Worm (Caenorhabditis elegans) whole organism, mixed stage, embryonic: Measurements from ENCODE around the gene cylc-1.
"Not testable (repeated sequence)": the region's sequence is repeated elsewhere in the genome, so short reads cannot be mapped to it uniquely, and the experiment has no call there.

ENCODE experiments used
- M03D4.4 ChIP-seq: sonication (generic microtip); optimal IDR thresholded peaks from 2 replicates; lab custom pipeline; 2017; ENCODE audit warnings: mild to moderate bottlenecking, missing genetic modification characterization, missing compliant biosample characterization
- bed-3 ChIP-seq: fragments of 200-800 bp; sonication (Bioruptor generic); optimal IDR thresholded peaks from 3 replicates; lab custom pipeline; 2018; ENCODE audit warnings: mild to moderate bottlenecking, missing genetic modification characterization, moderate library complexity, missing compliant biosample characterization
- blmp-1 ChIP-seq: fragments of 150-350 bp; optimal IDR thresholded peaks from 2 replicates; lab custom pipeline; 2014; ENCODE audit warnings: missing biosample characterization, missing genetic modification characterization
- ceh-39 ChIP-seq: fragments of 150-350 bp; optimal IDR thresholded peaks from 2 replicates; lab custom pipeline; 2014; ENCODE audit warnings: missing biosample characterization, missing genetic modification characterization
- ceh-43 ChIP-seq: fragments of 200-800 bp; sonication (Bioruptor generic); optimal IDR thresholded peaks from 2 replicates; lab custom pipeline; 2018; ENCODE audit warnings: mild to moderate bottlenecking, missing genetic modification characterization, moderate library complexity, missing compliant biosample characterization
- ceh-83 ChIP-seq: fragments of 200-800 bp; sonication (Bioruptor generic); optimal IDR thresholded peaks from 2 replicates; lab custom pipeline; 2018; ENCODE audit warnings: mild to moderate bottlenecking, missing genetic modification characterization, missing compliant biosample characterization
- ces-1 ChIP-seq: fragments of 150-350 bp; optimal IDR thresholded peaks from 2 replicates; lab custom pipeline; 2014; ENCODE audit warnings: missing biosample characterization, missing genetic modification reagents, missing genetic modification characterization
- drap-1 ChIP-seq: fragments of 200-800 bp; sonication (Bioruptor generic); optimal IDR thresholded peaks from 3 replicates; lab custom pipeline; 2018; ENCODE audit warnings: mild to moderate bottlenecking, missing genetic modification characterization, missing compliant biosample characterization
- elt-3 ChIP-seq: fragments of 150-350 bp; optimal IDR thresholded peaks from 2 replicates; lab custom pipeline; 2014; ENCODE audit warnings: missing biosample characterization, missing genetic modification characterization
- flh-1 ChIP-seq: fragments of 200-800 bp; sonication (Bioruptor generic); optimal IDR thresholded peaks from 2 replicates; lab custom pipeline; 2018; ENCODE audit warnings: mild to moderate bottlenecking, missing genetic modification characterization, moderate library complexity, missing compliant biosample characterization
- ham-2 ChIP-seq: fragments of 200-800 bp; sonication (Bioruptor generic); optimal IDR thresholded peaks from 2 replicates; lab custom pipeline; 2018; ENCODE audit warnings: mild to moderate bottlenecking, missing genetic modification characterization, missing compliant biosample characterization
- hlh-1 ChIP-seq: fragments of 150-350 bp; optimal IDR thresholded peaks from 2 replicates; lab custom pipeline; 2014; ENCODE audit warnings: missing biosample characterization, missing genetic modification reagents, missing genetic modification characterization
- lin-13 ChIP-seq: fragments of 150-350 bp; optimal IDR thresholded peaks from 2 replicates; lab custom pipeline; 2014; ENCODE audit warnings: missing biosample characterization, missing genetic modification characterization
- lsy-2 ChIP-seq: fragments of 150-350 bp; optimal IDR thresholded peaks from 2 replicates; lab custom pipeline; 2014; ENCODE audit warnings: missing biosample characterization, missing genetic modification characterization
- mls-2 ChIP-seq: sonication (generic microtip); optimal IDR thresholded peaks from 2 replicates; lab custom pipeline; 2016; ENCODE audit warnings: mild to moderate bottlenecking, missing genetic modification characterization, moderate library complexity, missing compliant biosample characterization
- nhr-12 ChIP-seq: fragments of 150-350 bp; optimal IDR thresholded peaks from 2 replicates; lab custom pipeline; 2014; ENCODE audit warnings: missing biosample characterization, missing genetic modification characterization
- nhr-2 ChIP-seq: fragments of 150-350 bp; optimal IDR thresholded peaks from 2 replicates; lab custom pipeline; 2014; ENCODE audit warnings: missing biosample characterization, missing genetic modification characterization
- nhr-237 ChIP-seq: fragments of 150-350 bp; optimal IDR thresholded peaks from 2 replicates; lab custom pipeline; 2014; ENCODE audit warnings: missing biosample characterization, missing genetic modification characterization
- nhr-28 ChIP-seq: fragments of 150-350 bp; optimal IDR thresholded peaks from 2 replicates; lab custom pipeline; 2014; ENCODE audit warnings: missing biosample characterization, missing genetic modification characterization
- nhr-76 ChIP-seq: sonication (generic microtip); optimal IDR thresholded peaks from 2 replicates; lab custom pipeline; 2017; ENCODE audit warnings: missing biosample characterization, missing genetic modification characterization
- pha-4 ChIP-seq: fragments of 150-350 bp; optimal IDR thresholded peaks from 2 replicates; lab custom pipeline; 2018; ENCODE audit warnings: missing biosample characterization, missing genetic modification reagents, missing genetic modification characterization
- sem-2 ChIP-seq: fragments of 200-800 bp; sonication (Bioruptor generic); optimal IDR thresholded peaks from 2 replicates; lab custom pipeline; 2018; ENCODE audit warnings: mild to moderate bottlenecking, missing genetic modification characterization, missing compliant biosample characterization
- sptf-1 ChIP-seq: sonication (generic microtip); optimal IDR thresholded peaks from 2 replicates; lab custom pipeline; 2017; ENCODE audit warnings: mild to moderate bottlenecking, missing genetic modification characterization, moderate library complexity, missing compliant biosample characterization
- unc-120 ChIP-seq: sonication (generic microtip); optimal IDR thresholded peaks from 2 replicates; lab custom pipeline; 2017; ENCODE audit warnings: missing genetic modification characterization, missing compliant biosample characterization; ENCODE audit not compliant: poor library complexity, severe bottlenecking
- unc-62 ChIP-seq: fragments of 150-350 bp; optimal IDR thresholded peaks from 2 replicates; lab custom pipeline; 2014; ENCODE audit warnings: missing biosample characterization, missing genetic modification reagents, missing genetic modification characterization
- zip-8 ChIP-seq: fragments of 150-350 bp; optimal IDR thresholded peaks from 2 replicates; lab custom pipeline; 2014; ENCODE audit warnings: missing biosample characterization, missing genetic modification characterization
- ztf-11 ChIP-seq: fragments of 150-350 bp; optimal IDR thresholded peaks from 2 replicates; lab custom pipeline; 2014; ENCODE audit warnings: missing biosample characterization, missing genetic modification characterization

The cylc-1 gene

DNA sequence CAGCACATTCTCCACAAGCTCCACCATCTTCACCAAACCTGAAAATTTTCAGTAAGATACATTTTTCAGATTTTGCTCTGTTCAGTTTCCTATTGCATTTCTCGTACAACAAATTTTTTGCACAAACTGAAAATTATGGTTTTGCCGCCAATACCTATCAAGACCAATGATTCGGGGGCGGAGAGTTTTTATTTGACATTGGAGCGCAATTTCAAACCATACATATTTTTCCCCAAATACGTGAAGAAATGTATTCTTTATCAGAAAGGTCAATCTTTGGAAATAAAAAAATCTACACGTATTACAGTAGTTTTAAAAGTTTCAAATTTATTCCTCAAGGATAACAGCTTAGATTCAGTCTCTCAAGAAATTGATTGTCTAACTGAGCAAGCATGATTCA, 40.9 kb upstream of the cylc-1 start, which contains the start of gene F36H12.5:
Gene F36H12.5, plus strand, starts transcription at position 301 of the 400 bp plus-strand sequence.
- TF ChIP-seq blmp-1 (tag; lab: Kevin White, UChicago) (no peak), zip-8 (tag; lab: Kevin White, UChicago) (no peak), sem-2 (no peak), ham-2 (no peak), unc-120 (tag; lab: Kevin White, UChicago) (no peak), lin-13 (tag; lab: Kevin White, UChicago) (no peak), ceh-39 (tag; lab: Kevin White, UChicago) (no peak), mls-2 (tag; lab: Kevin White, UChicago) (no peak), ztf-11 (tag; lab: Kevin White, UChicago) (no peak), flh-1 (no peak)

ce11 chrIV:5260289-5260688, 34.7 kb upstream of the cylc-1 start, which contains the start of gene msp-19:
msp-19 (plus strand) TSS chrIV:5260589.
- not testable (repeated sequence) for TF ChIP-seq ces-1; flh-1; zip-8 (tag; lab: Kevin White, UChicago)

DNA sequence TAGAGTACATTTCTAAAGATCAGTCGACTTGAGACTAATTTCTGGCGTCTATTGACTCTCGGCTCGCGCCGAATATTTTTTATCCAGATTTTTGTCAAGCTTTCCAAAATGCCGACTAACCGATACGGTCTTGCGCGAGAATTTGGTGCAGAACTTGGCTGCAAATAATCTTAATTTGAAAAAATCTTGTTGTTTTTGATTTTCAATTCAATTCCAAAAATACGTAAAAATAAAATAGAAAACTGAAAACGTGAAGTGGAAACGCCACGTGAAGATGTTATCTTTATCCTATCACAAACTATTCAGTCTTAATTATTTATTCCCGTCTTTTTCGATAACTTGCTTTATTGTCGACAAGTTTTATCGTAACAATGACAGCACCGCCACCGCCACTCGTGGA, 32.8 kb upstream of the cylc-1 start, which contains the start of gene ttbk-2.1:
Gene ttbk-2.1, plus strand, starts transcription at position 301 of the 400 bp plus-strand sequence.
- not testable (repeated sequence) for TF ChIP-seq bed-3 (GFP tag; lab: Kevin White, UChicago); lsy-2; nhr-237 (tag; lab: Kevin White, UChicago)
- TF ChIP-seq, all 35 proteins: peak for 0; not testable (repeated sequence) for 35

- TF ChIP-seq ceh-43; nhr-2 (tag; lab: Kevin White, UChicago); lsy-2: not testable (repeated sequence)
Observed at ce11 chrIV:5256731-5257130, 31.2 kb upstream of the cylc-1 start, which contains the start of gene F36H12.9. F36H12.9 (plus strand) TSS chrIV:5257031.

DNA sequence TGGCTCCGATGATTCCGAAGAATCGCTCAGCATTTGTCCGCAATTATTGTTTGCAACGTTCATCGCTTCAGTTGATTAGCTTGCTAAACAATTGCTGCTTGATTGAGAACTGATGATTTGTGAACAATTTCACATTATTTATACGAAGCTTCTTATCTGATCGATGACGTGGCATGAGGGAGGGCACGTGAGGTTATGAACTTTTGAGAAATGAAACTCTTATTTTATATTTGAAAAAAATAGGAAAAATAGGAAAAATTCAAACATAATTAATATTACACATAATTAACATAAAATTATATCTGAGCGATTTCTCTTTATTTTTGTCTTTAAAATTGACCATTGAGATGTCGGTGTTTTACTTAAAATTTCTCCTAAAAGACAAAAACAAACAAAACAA, 29.1 kb upstream of the cylc-1 start, which contains the start of gene F36H12.10:
Gene F36H12.10, minus strand, starts transcription at position 101 of the 400 bp plus-strand sequence.
- TF ChIP-seq ceh-39 (tag; lab: Kevin White, UChicago); ceh-43; unc-62 (GFP tag; lab: Kevin White, UChicago): not testable (repeated sequence)

DNA sequence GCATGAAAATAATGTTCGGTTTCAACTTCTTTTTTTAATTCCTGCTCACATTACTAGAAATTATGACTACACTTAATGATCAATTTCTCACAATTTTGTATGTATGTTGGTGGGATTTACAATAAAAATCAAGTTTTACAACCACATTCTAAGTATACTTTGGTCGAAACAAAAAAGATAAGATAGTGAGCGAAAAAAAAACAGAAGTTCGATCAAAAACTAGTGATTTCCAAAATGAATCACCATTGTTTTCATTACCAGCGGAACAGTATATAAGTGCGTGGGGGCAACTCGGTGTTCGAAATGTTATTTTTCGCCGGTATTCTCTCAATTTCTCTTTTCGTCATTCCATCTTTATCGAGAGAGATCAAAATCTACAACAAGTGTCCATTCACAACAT, 5.0 kb upstream of the cylc-1 start, which contains the start of gene thn-5:
Gene thn-5, plus strand, starts transcription at position 301 of the 400 bp plus-strand sequence.
- TF ChIP-seq drap-1 (GFP tag; lab: Kevin White, UChicago) = no peak
- TF ChIP-seq elt-3 = no peak
- no peak for TF ChIP-seq blmp-1 (tag; lab: Kevin White, UChicago)
- no peak for TF ChIP-seq nhr-28
- no peak for TF ChIP-seq ceh-43
- no peak for TF ChIP-seq ceh-83 (GFP tag; lab: Kevin White, UChicago)
- TF ChIP-seq nhr-76 (tag; lab: Kevin White, UChicago) = no peak
- TF ChIP-seq nhr-12 = no peak
- TF ChIP-seq M03D4.4 (tag; lab: Kevin White, UChicago) = no peak
- no peak for TF ChIP-seq nhr-237 (tag; lab: Kevin White, UChicago)
- no peak for TF ChIP-seq bed-3 (GFP tag; lab: Kevin White, UChicago)
- TF ChIP-seq pha-4 = no peak
- no peak for TF ChIP-seq hlh-1 (tag; lab: Kevin White, UChicago)
- TF ChIP-seq sptf-1 = no peak
- no peak for TF ChIP-seq ham-2
- TF ChIP-seq flh-1 = no peak

- TF ChIP-seq ceh-83 (GFP tag; lab: Kevin White, UChicago) (no peak), mls-2 (tag; lab: Kevin White, UChicago) (no peak), nhr-12 (no peak), lin-13 (tag; lab: Kevin White, UChicago) (no peak), ces-1 (no peak), nhr-2 (tag; lab: Kevin White, UChicago) (no peak)
Observed at ce11 chrIV:5228619-5229018, 3.0 kb upstream of the cylc-1 start, which contains the start of gene thn-6. thn-6 (plus strand) TSS chrIV:5228919.
